Worm (Caenorhabditis elegans) whole organism, mixed stage, embryonic: ENCODE data around the gene W03C9.5.

ENCODE experiments used
- M03D4.4 ChIP-seq: sonication (generic microtip); optimal IDR thresholded peaks from 2 replicates; lab custom pipeline; 2017; ENCODE audit warnings: mild to moderate bottlenecking, missing genetic modification characterization, missing compliant biosample characterization
- bed-3 ChIP-seq: fragments of 200-800 bp; sonication (Bioruptor generic); optimal IDR thresholded peaks from 3 replicates; lab custom pipeline; 2018; ENCODE audit warnings: mild to moderate bottlenecking, missing genetic modification characterization, moderate library complexity, missing compliant biosample characterization
- blmp-1 ChIP-seq: fragments of 150-350 bp; optimal IDR thresholded peaks from 2 replicates; lab custom pipeline; 2014; ENCODE audit warnings: missing biosample characterization, missing genetic modification characterization
- ceh-39 ChIP-seq: fragments of 150-350 bp; optimal IDR thresholded peaks from 2 replicates; lab custom pipeline; 2014; ENCODE audit warnings: missing biosample characterization, missing genetic modification characterization
- ceh-43 ChIP-seq: fragments of 200-800 bp; sonication (Bioruptor generic); optimal IDR thresholded peaks from 2 replicates; lab custom pipeline; 2018; ENCODE audit warnings: mild to moderate bottlenecking, missing genetic modification characterization, moderate library complexity, missing compliant biosample characterization
- ceh-83 ChIP-seq: fragments of 200-800 bp; sonication (Bioruptor generic); optimal IDR thresholded peaks from 2 replicates; lab custom pipeline; 2018; ENCODE audit warnings: mild to moderate bottlenecking, missing genetic modification characterization, missing compliant biosample characterization
- ces-1 ChIP-seq: fragments of 150-350 bp; optimal IDR thresholded peaks from 2 replicates; lab custom pipeline; 2014; ENCODE audit warnings: missing biosample characterization, missing genetic modification reagents, missing genetic modification characterization
- cnd-1 ChIP-seq: fragments of 200-800 bp; sonication (Bioruptor generic); optimal IDR thresholded peaks from 2 replicates; lab custom pipeline; 2018; ENCODE audit warnings: mild to moderate bottlenecking, missing genetic modification characterization, missing compliant biosample characterization
- drap-1 ChIP-seq: fragments of 200-800 bp; sonication (Bioruptor generic); optimal IDR thresholded peaks from 3 replicates; lab custom pipeline; 2018; ENCODE audit warnings: mild to moderate bottlenecking, missing genetic modification characterization, missing compliant biosample characterization
- elt-1 ChIP-seq: sonication (generic microtip); optimal IDR thresholded peaks from 2 replicates; lab custom pipeline; 2017; ENCODE audit warnings: missing genetic modification characterization, mild to moderate bottlenecking, missing compliant biosample characterization, antibody characterized with exemption, moderate library complexity, borderline replicate concordance; ENCODE audit not compliant: insufficient read depth
- elt-3 ChIP-seq: fragments of 150-350 bp; optimal IDR thresholded peaks from 2 replicates; lab custom pipeline; 2014; ENCODE audit warnings: missing biosample characterization, missing genetic modification characterization
- flh-1 ChIP-seq: fragments of 200-800 bp; sonication (Bioruptor generic); optimal IDR thresholded peaks from 2 replicates; lab custom pipeline; 2018; ENCODE audit warnings: mild to moderate bottlenecking, missing genetic modification characterization, moderate library complexity, missing compliant biosample characterization
- ham-2 ChIP-seq: fragments of 200-800 bp; sonication (Bioruptor generic); optimal IDR thresholded peaks from 2 replicates; lab custom pipeline; 2018; ENCODE audit warnings: mild to moderate bottlenecking, missing genetic modification characterization, missing compliant biosample characterization
- hlh-1 ChIP-seq: fragments of 150-350 bp; optimal IDR thresholded peaks from 2 replicates; lab custom pipeline; 2014; ENCODE audit warnings: missing biosample characterization, missing genetic modification reagents, missing genetic modification characterization
- lin-13 ChIP-seq: fragments of 150-350 bp; optimal IDR thresholded peaks from 2 replicates; lab custom pipeline; 2014; ENCODE audit warnings: missing biosample characterization, missing genetic modification characterization
- lin-32 ChIP-seq: fragments of 200-800 bp; sonication (Bioruptor generic); optimal IDR thresholded peaks from 2 replicates; lab custom pipeline; 2018; ENCODE audit warnings: mild to moderate bottlenecking, missing genetic modification characterization, missing compliant biosample characterization
- lsy-2 ChIP-seq: fragments of 150-350 bp; optimal IDR thresholded peaks from 2 replicates; lab custom pipeline; 2014; ENCODE audit warnings: missing biosample characterization, missing genetic modification characterization
- mab-5 ChIP-seq: fragments of 150-350 bp; optimal IDR thresholded peaks from 2 replicates; lab custom pipeline; 2014; ENCODE audit warnings: missing biosample characterization, missing genetic modification characterization
- mep-1 ChIP-seq: fragments of 150-350 bp; optimal IDR thresholded peaks from 2 replicates; lab custom pipeline; 2017; ENCODE audit warnings: missing biosample characterization, missing genetic modification reagents, missing genetic modification characterization, inconsistent platforms
- mls-2 ChIP-seq: sonication (generic microtip); optimal IDR thresholded peaks from 2 replicates; lab custom pipeline; 2016; ENCODE audit warnings: mild to moderate bottlenecking, missing genetic modification characterization, moderate library complexity, missing compliant biosample characterization
- nhr-12 ChIP-seq: fragments of 150-350 bp; optimal IDR thresholded peaks from 2 replicates; lab custom pipeline; 2014; ENCODE audit warnings: missing biosample characterization, missing genetic modification characterization
- nhr-2 ChIP-seq: fragments of 150-350 bp; optimal IDR thresholded peaks from 2 replicates; lab custom pipeline; 2014; ENCODE audit warnings: missing biosample characterization, missing genetic modification characterization
- nhr-237 ChIP-seq: fragments of 150-350 bp; optimal IDR thresholded peaks from 2 replicates; lab custom pipeline; 2014; ENCODE audit warnings: missing biosample characterization, missing genetic modification characterization
- nhr-28 ChIP-seq: fragments of 150-350 bp; optimal IDR thresholded peaks from 2 replicates; lab custom pipeline; 2014; ENCODE audit warnings: missing biosample characterization, missing genetic modification characterization
- nhr-76 ChIP-seq: sonication (generic microtip); optimal IDR thresholded peaks from 2 replicates; lab custom pipeline; 2017; ENCODE audit warnings: missing biosample characterization, missing genetic modification characterization
- pha-4 ChIP-seq: fragments of 150-350 bp; optimal IDR thresholded peaks from 2 replicates; lab custom pipeline; 2018; ENCODE audit warnings: missing biosample characterization, missing genetic modification reagents, missing genetic modification characterization
- sem-2 ChIP-seq: fragments of 200-800 bp; sonication (Bioruptor generic); optimal IDR thresholded peaks from 2 replicates; lab custom pipeline; 2018; ENCODE audit warnings: mild to moderate bottlenecking, missing genetic modification characterization, missing compliant biosample characterization
- snpc-4 ChIP-seq: fragments of 150-350 bp; optimal IDR thresholded peaks from 2 replicates; lab custom pipeline; 2014; ENCODE audit warnings: missing biosample characterization, missing genetic modification characterization
- sptf-1 ChIP-seq: sonication (generic microtip); optimal IDR thresholded peaks from 2 replicates; lab custom pipeline; 2017; ENCODE audit warnings: mild to moderate bottlenecking, missing genetic modification characterization, moderate library complexity, missing compliant biosample characterization
- tbx-8 ChIP-seq: fragments of 200-800 bp; sonication (Bioruptor generic); optimal IDR thresholded peaks from 2 replicates; lab custom pipeline; 2018; ENCODE audit warnings: mild to moderate bottlenecking, missing genetic modification characterization, moderate library complexity, missing compliant biosample characterization
- unc-120 ChIP-seq: sonication (generic microtip); optimal IDR thresholded peaks from 2 replicates; lab custom pipeline; 2017; ENCODE audit warnings: missing genetic modification characterization, missing compliant biosample characterization; ENCODE audit not compliant: poor library complexity, severe bottlenecking
- unc-39 ChIP-seq: fragments of 150-350 bp; optimal IDR thresholded peaks from 2 replicates; lab custom pipeline; 2014; ENCODE audit warnings: missing biosample characterization, missing genetic modification characterization
- unc-62 ChIP-seq: fragments of 150-350 bp; optimal IDR thresholded peaks from 2 replicates; lab custom pipeline; 2014; ENCODE audit warnings: missing biosample characterization, missing genetic modification reagents, missing genetic modification characterization
- zip-8 ChIP-seq: fragments of 150-350 bp; optimal IDR thresholded peaks from 2 replicates; lab custom pipeline; 2014; ENCODE audit warnings: missing biosample characterization, missing genetic modification characterization
- ztf-11 ChIP-seq: fragments of 150-350 bp; optimal IDR thresholded peaks from 2 replicates; lab custom pipeline; 2014; ENCODE audit warnings: missing biosample characterization, missing genetic modification characterization

Gene W03C9.5

DNA sequence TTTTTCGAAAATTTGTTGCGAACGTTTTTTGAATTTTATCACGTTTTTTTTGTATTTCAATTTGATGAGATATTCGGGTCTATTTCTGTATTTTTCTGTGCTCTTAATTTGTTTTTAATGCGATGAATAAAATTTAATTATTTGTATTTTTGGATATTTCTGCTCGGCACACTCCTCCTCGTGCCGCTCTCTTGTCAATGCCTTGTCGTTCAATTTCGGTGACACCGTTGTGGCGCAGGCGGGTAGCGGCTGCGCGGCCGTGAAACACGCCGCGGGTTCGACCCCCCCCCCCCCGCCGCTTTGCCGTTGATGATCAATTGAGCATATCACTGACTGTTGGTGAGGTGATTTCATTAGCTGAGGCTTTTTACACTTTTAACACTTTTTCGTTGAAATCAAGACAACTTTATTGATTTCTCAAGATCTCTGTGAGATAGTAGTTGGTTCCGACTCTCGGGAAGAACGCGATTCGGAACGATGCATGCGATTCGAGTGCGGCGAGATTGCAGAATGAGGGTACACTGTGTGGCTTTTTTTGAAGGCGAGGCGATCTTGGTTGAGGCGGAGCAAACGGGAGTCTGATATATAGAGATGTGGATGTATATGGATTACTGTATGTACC is 6.6 kb downstream of the W03C9.5 start:
- TF ChIP-seq drap-1 (GFP tag; lab: Kevin White, UChicago) (peak; percentile 100), ceh-83 (peak; percentile 100), ceh-39 (tag; lab: Kevin White, UChicago) (no peak), nhr-76 (tag; lab: Kevin White, UChicago) (peak; percentile 63), tbx-8 (GFP tag; lab: Kevin White, UChicago) (peak; percentile 100), bed-3 (GFP tag; lab: Kevin White, UChicago) (peak; percentile 99), nhr-28 (tag; lab: Kevin White, UChicago) (peak; percentile 77), nhr-237 (tag; lab: Kevin White, UChicago) (peak; percentile 74), blmp-1 (tag; lab: Kevin White, UChicago) (peak; percentile 56), ceh-43 (GFP tag; lab: Kevin White, UChicago) (peak; percentile 99), mep-1 (tag; lab: Kevin White, UChicago) (peak; percentile 67), nhr-2 (tag; lab: Kevin White, UChicago) (no peak), elt-1 (tag; lab: Kevin White, UChicago) (peak; percentile 75), unc-120 (tag; lab: Kevin White, UChicago) (peak; percentile 100), zip-8 (tag; lab: Kevin White, UChicago) (no peak), cnd-1 (peak; percentile 99), M03D4.4 (tag; lab: Kevin White, UChicago) (peak; percentile 99), unc-62 (GFP tag; lab: Kevin White, UChicago) (peak; percentile 80), mab-5 (tag; lab: Kevin White, UChicago) (peak; percentile 39), flh-1 (peak; percentile 99), snpc-4 (tag; lab: Kevin White, UChicago) (no peak), nhr-12 (peak; percentile 57), mls-2 (tag; lab: Kevin White, UChicago) (peak; percentile 100), pha-4 (tag; lab: Kevin White, UChicago) (peak; percentile 84), elt-3 (tag; lab: Kevin White, UChicago) (peak; percentile 60), unc-39 (tag; lab: Kevin White, UChicago) (peak; percentile 82), lin-32 (peak; percentile 100), lsy-2 (tag; lab: Kevin White, UChicago) (peak; percentile 68), ztf-11 (tag; lab: Kevin White, UChicago) (peak; percentile 95), lin-13 (tag; lab: Kevin White, UChicago) (peak; percentile 88), hlh-1 (tag; lab: Kevin White, UChicago) (peak; percentile 73), ces-1 (GFP tag; lab: Kevin White, UChicago) (peak; percentile 66), sem-2 (GFP tag; lab: Kevin White, UChicago) (peak; percentile 99), ham-2 (GFP tag; lab: Kevin White, UChicago) (peak; percentile 100), sptf-1 (tag; lab: Kevin White, UChicago) (peak; percentile 100)

DNA sequence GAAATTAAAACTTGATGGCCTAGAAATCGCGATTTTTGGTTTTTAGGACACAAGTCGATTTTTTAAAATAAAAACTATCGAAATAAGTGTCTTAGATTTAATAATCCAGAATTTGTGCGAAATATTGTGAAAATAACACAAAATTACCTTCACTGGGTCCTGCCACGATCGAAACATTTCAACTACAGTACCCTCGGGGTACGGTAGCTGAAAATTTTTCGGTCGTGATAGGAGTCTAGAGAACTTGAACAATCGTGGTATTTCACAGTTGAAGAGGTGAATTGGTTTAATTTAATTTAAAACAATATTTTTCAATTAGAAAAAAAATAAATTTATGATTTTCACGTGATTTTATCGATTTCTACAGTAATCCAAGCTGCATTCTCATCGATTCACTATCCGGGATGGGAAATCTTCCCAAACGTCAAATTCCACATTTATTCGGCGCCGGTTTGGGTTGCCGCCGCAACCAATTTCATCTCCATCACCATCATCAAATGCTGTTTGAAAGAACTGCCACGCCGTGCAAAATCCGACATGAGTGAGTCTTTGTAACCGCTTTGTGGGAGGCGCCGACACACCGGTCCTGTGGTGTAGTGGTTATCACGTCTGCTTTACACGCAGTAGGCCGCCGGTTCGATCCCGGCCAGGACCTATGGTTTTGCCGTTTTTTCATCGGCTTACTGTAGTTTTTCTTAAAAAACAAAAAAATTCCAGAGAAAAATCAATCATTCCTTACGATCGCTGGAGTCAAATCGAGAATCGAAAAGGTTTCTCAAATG is 8.4 kb downstream of the W03C9.5 start:
- TF ChIP-seq ceh-83 (peak; percentile 87), elt-1 (tag; lab: Kevin White, UChicago) (no peak), pha-4 (tag; lab: Kevin White, UChicago) (no peak), flh-1 (no peak), lsy-2 (tag; lab: Kevin White, UChicago) (peak; percentile 16), ceh-39 (tag; lab: Kevin White, UChicago) (no peak), ztf-11 (tag; lab: Kevin White, UChicago) (peak; percentile 35), nhr-2 (tag; lab: Kevin White, UChicago) (no peak), nhr-12 (no peak), mls-2 (tag; lab: Kevin White, UChicago) (peak; percentile 64), sem-2 (GFP tag; lab: Kevin White, UChicago) (peak; percentile 55), tbx-8 (GFP tag; lab: Kevin White, UChicago) (peak; percentile 39), blmp-1 (tag; lab: Kevin White, UChicago) (no peak), drap-1 (GFP tag; lab: Kevin White, UChicago) (peak; percentile 82), hlh-1 (tag; lab: Kevin White, UChicago) (no peak), snpc-4 (tag; lab: Kevin White, UChicago) (no peak), lin-32 (peak; percentile 22), lin-13 (tag; lab: Kevin White, UChicago) (peak; percentile 7), bed-3 (GFP tag; lab: Kevin White, UChicago) (peak; percentile 58), sptf-1 (tag; lab: Kevin White, UChicago) (peak; percentile 84), cnd-1 (peak; percentile 83), unc-120 (tag; lab: Kevin White, UChicago) (peak; percentile 9), mep-1 (tag; lab: Kevin White, UChicago) (no peak), ham-2 (GFP tag; lab: Kevin White, UChicago) (peak; percentile 57), ceh-43 (GFP tag; lab: Kevin White, UChicago) (no peak), M03D4.4 (tag; lab: Kevin White, UChicago) (peak; percentile 77)
- TF ChIP-seq, all 35 proteins: peak for 15
